Fruit fly (Drosophila melanogaster): Measurements from ENCODE around the gene Doa.

DNA sequence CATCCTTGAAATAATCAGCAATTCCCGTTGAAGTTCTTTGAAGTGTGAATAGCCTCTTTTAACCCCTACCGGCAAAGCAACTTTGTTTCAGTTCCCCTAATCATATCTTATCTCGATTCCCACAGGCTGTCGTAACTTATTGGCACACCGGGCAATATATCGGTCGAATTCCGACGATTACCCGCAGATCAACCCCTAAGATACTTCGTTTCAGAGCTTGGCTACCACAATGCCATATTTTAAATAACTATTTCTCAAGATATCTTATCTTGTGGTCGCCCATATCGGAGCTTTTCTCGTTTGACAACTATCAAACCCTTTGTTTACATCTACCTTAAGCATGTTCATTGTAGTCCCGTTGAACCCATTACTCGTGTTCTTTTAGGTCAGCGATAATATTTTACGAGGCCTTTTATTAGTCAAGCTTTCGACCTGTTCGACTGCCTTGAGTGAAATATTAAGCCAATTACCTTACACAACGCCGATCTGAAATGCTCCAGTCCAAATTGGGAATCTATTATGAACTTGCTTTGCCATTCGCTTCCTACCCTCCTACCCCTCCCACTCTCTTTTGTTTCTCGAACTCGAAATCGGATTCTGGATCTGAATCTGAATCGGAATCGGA, 11.2 kb downstream of the Doa start:
- TF ChIP-seq CG4496 (GFP tag; IDR thresholded peaks at IDR 0.05) (no peak), D1 (tag; optimal IDR thresholded peaks at IDR 0.05) (no peak)
